Worm (Caenorhabditis elegans) whole organism, mixed stage, embryonic: ENCODE results near the gene cwp-1.

Experiments
- M03D4.4 ChIP-seq: sonication (generic microtip); optimal IDR thresholded peaks from 2 replicates; lab custom pipeline; 2017; ENCODE audit warnings: mild to moderate bottlenecking, missing genetic modification characterization, missing compliant biosample characterization
- bed-3 ChIP-seq: fragments of 200-800 bp; sonication (Bioruptor generic); optimal IDR thresholded peaks from 3 replicates; lab custom pipeline; 2018; ENCODE audit warnings: mild to moderate bottlenecking, missing genetic modification characterization, moderate library complexity, missing compliant biosample characterization
- blmp-1 ChIP-seq: fragments of 150-350 bp; optimal IDR thresholded peaks from 2 replicates; lab custom pipeline; 2014; ENCODE audit warnings: missing biosample characterization, missing genetic modification characterization
- ceh-39 ChIP-seq: fragments of 150-350 bp; optimal IDR thresholded peaks from 2 replicates; lab custom pipeline; 2014; ENCODE audit warnings: missing biosample characterization, missing genetic modification characterization
- ceh-43 ChIP-seq: fragments of 200-800 bp; sonication (Bioruptor generic); optimal IDR thresholded peaks from 2 replicates; lab custom pipeline; 2018; ENCODE audit warnings: mild to moderate bottlenecking, missing genetic modification characterization, moderate library complexity, missing compliant biosample characterization
- ceh-83 ChIP-seq: fragments of 200-800 bp; sonication (Bioruptor generic); optimal IDR thresholded peaks from 2 replicates; lab custom pipeline; 2018; ENCODE audit warnings: mild to moderate bottlenecking, missing genetic modification characterization, missing compliant biosample characterization
- ces-1 ChIP-seq: fragments of 150-350 bp; optimal IDR thresholded peaks from 2 replicates; lab custom pipeline; 2014; ENCODE audit warnings: missing biosample characterization, missing genetic modification reagents, missing genetic modification characterization
- cnd-1 ChIP-seq: fragments of 200-800 bp; sonication (Bioruptor generic); optimal IDR thresholded peaks from 2 replicates; lab custom pipeline; 2018; ENCODE audit warnings: mild to moderate bottlenecking, missing genetic modification characterization, missing compliant biosample characterization
- drap-1 ChIP-seq: fragments of 200-800 bp; sonication (Bioruptor generic); optimal IDR thresholded peaks from 3 replicates; lab custom pipeline; 2018; ENCODE audit warnings: mild to moderate bottlenecking, missing genetic modification characterization, missing compliant biosample characterization
- elt-1 ChIP-seq: sonication (generic microtip); optimal IDR thresholded peaks from 2 replicates; lab custom pipeline; 2017; ENCODE audit warnings: missing genetic modification characterization, mild to moderate bottlenecking, missing compliant biosample characterization, antibody characterized with exemption, moderate library complexity, borderline replicate concordance; ENCODE audit not compliant: insufficient read depth
- lin-32 ChIP-seq: fragments of 200-800 bp; sonication (Bioruptor generic); optimal IDR thresholded peaks from 2 replicates; lab custom pipeline; 2018; ENCODE audit warnings: mild to moderate bottlenecking, missing genetic modification characterization, missing compliant biosample characterization
- lsy-2 ChIP-seq: fragments of 150-350 bp; optimal IDR thresholded peaks from 2 replicates; lab custom pipeline; 2014; ENCODE audit warnings: missing biosample characterization, missing genetic modification characterization
- mep-1 ChIP-seq: fragments of 150-350 bp; optimal IDR thresholded peaks from 2 replicates; lab custom pipeline; 2017; ENCODE audit warnings: missing biosample characterization, missing genetic modification reagents, missing genetic modification characterization, inconsistent platforms
- mls-2 ChIP-seq: sonication (generic microtip); optimal IDR thresholded peaks from 2 replicates; lab custom pipeline; 2016; ENCODE audit warnings: mild to moderate bottlenecking, missing genetic modification characterization, moderate library complexity, missing compliant biosample characterization
- nhr-2 ChIP-seq: fragments of 150-350 bp; optimal IDR thresholded peaks from 2 replicates; lab custom pipeline; 2014; ENCODE audit warnings: missing biosample characterization, missing genetic modification characterization
- nhr-237 ChIP-seq: fragments of 150-350 bp; optimal IDR thresholded peaks from 2 replicates; lab custom pipeline; 2014; ENCODE audit warnings: missing biosample characterization, missing genetic modification characterization
- nhr-28 ChIP-seq: fragments of 150-350 bp; optimal IDR thresholded peaks from 2 replicates; lab custom pipeline; 2014; ENCODE audit warnings: missing biosample characterization, missing genetic modification characterization
- nhr-76 ChIP-seq: sonication (generic microtip); optimal IDR thresholded peaks from 2 replicates; lab custom pipeline; 2017; ENCODE audit warnings: missing biosample characterization, missing genetic modification characterization
- pha-4 ChIP-seq: fragments of 150-350 bp; optimal IDR thresholded peaks from 2 replicates; lab custom pipeline; 2018; ENCODE audit warnings: missing biosample characterization, missing genetic modification reagents, missing genetic modification characterization
- snpc-4 ChIP-seq: fragments of 150-350 bp; optimal IDR thresholded peaks from 2 replicates; lab custom pipeline; 2014; ENCODE audit warnings: missing biosample characterization, missing genetic modification characterization
- sptf-1 ChIP-seq: sonication (generic microtip); optimal IDR thresholded peaks from 2 replicates; lab custom pipeline; 2017; ENCODE audit warnings: mild to moderate bottlenecking, missing genetic modification characterization, moderate library complexity, missing compliant biosample characterization
- tbx-8 ChIP-seq: fragments of 200-800 bp; sonication (Bioruptor generic); optimal IDR thresholded peaks from 2 replicates; lab custom pipeline; 2018; ENCODE audit warnings: mild to moderate bottlenecking, missing genetic modification characterization, moderate library complexity, missing compliant biosample characterization
- unc-120 ChIP-seq: sonication (generic microtip); optimal IDR thresholded peaks from 2 replicates; lab custom pipeline; 2017; ENCODE audit warnings: missing genetic modification characterization, missing compliant biosample characterization; ENCODE audit not compliant: poor library complexity, severe bottlenecking
- unc-62 ChIP-seq: fragments of 150-350 bp; optimal IDR thresholded peaks from 2 replicates; lab custom pipeline; 2014; ENCODE audit warnings: missing biosample characterization, missing genetic modification reagents, missing genetic modification characterization
- zip-8 ChIP-seq: fragments of 150-350 bp; optimal IDR thresholded peaks from 2 replicates; lab custom pipeline; 2014; ENCODE audit warnings: missing biosample characterization, missing genetic modification characterization
- ztf-11 ChIP-seq: fragments of 150-350 bp; optimal IDR thresholded peaks from 2 replicates; lab custom pipeline; 2014; ENCODE audit warnings: missing biosample characterization, missing genetic modification characterization

The cwp-1 gene

ce11 chrV:4868698-4869097 is 27.6 kb upstream of the cwp-1 start:
- TF ChIP-seq nhr-2 (tag; lab: Kevin White, UChicago), result no peak
- no peak for TF ChIP-seq drap-1
- TF ChIP-seq elt-1 (tag; lab: Kevin White, UChicago), result no peak
- TF ChIP-seq nhr-28, result no peak
- TF ChIP-seq M03D4.4 (tag; lab: Kevin White, UChicago), result no peak

- TF ChIP-seq nhr-76 (tag; lab: Kevin White, UChicago) (no peak), ceh-43 (GFP tag; lab: Kevin White, UChicago) (no peak), lsy-2 (tag; lab: Kevin White, UChicago) (no peak), lin-32 (no peak)
- TF ChIP-seq, all 35 proteins: peak for 0
Observed at ce11 chrV:4867535-4867934, 26.5 kb upstream of the cwp-1 start.

DNA sequence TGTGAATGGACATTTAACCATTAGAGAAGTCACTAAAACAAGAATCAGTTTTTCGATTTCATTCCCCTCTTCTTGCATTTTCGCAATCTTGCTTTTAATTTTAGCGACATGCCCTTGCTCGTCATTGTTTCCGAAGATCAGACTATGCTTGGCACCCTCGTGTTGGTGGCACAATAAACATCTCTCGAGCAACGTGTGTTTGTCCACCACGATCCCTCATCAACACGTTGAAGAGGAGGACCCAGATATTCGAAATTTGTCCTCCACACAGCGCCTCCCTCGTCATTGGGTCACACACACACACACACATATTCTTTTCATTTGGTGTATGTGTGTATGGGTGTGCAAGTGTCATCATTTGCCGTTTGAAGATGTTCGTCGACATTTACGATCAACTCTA is 24.3 kb upstream of the cwp-1 start, which contains the start of gene srd-32:
Gene srd-32 (plus strand): TSS at position 301 of the 400 bp plus-strand sequence.
- TF ChIP-seq ceh-83 (GFP tag; lab: Kevin White, UChicago) (no peak), elt-1 (tag; lab: Kevin White, UChicago) (no peak), M03D4.4 (tag; lab: Kevin White, UChicago) (no peak), lin-32 (no peak), sptf-1 (tag; lab: Kevin White, UChicago) (no peak), nhr-2 (tag; lab: Kevin White, UChicago) (no peak)

DNA sequence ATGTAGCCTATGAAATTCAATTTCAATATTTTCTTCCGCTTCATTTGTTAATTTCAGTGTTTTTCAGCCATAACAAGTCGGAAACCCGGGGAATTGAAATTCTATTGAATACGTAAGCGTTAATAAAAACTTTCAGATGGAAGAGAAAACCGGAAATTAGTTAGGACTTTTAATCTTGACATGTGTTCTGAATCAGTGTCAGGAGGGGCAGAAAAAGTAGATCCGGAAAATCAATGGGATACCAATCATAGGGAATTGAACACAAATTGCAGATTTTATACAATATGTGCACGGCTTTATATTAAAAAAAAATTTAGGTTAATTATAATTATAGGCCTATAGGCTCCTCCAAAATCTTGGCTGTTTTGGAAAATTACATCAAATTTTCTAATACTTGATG is 23.3 kb upstream of the cwp-1 start:
- TF ChIP-seq pha-4 (no peak), M03D4.4 (tag; lab: Kevin White, UChicago) (no peak), bed-3 (GFP tag; lab: Kevin White, UChicago) (no peak), cnd-1 (tag; lab: Kevin White, UChicago) (no peak), blmp-1 (tag; lab: Kevin White, UChicago) (no peak)
- TF ChIP-seq, all 35 proteins: peak for 0

DNA sequence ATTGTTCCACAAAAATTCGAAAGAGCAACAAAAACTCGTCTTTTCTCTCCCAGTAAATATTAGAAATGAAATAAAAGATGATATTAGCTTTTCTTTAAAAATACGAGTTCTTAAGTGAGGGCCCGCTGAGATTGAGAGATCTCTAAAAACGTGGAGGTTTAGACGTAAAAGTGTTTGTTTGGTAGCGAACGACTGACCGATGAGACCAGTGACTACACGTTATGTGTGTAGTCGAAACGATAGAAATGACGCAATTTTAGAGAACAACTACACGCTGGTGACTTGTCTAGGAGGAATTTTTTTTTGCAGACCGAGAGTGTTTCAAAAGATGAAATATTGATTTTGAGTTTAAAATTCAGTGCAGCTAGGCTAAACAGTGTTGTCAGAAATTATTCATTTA is 21.7 kb upstream of the cwp-1 start, which contains the start of gene C37H5.13:
Gene C37H5.13 (minus strand): TSS at position 229 of the 400 bp plus-strand sequence.
- TF ChIP-seq zip-8 (tag; lab: Kevin White, UChicago) (peak; percentile 43), M03D4.4 (tag; lab: Kevin White, UChicago) (no peak)

- TF ChIP-seq ceh-83 (GFP tag; lab: Kevin White, UChicago) (no peak), sptf-1 (tag; lab: Kevin White, UChicago) (peak; percentile 12), snpc-4 (tag; lab: Kevin White, UChicago) (no peak), ceh-43 (GFP tag; lab: Kevin White, UChicago) (no peak), lsy-2 (tag; lab: Kevin White, UChicago) (no peak), lin-32 (no peak), tbx-8 (GFP tag; lab: Kevin White, UChicago) (no peak), elt-1 (tag; lab: Kevin White, UChicago) (no peak), nhr-237 (tag; lab: Kevin White, UChicago) (no peak), ces-1 (peak; percentile 39), mep-1 (tag; lab: Kevin White, UChicago) (peak; percentile 13), unc-120 (peak; percentile 20), unc-62 (GFP tag; lab: Kevin White, UChicago) (peak; percentile 37), pha-4 (no peak)
- TF ChIP-seq, all 35 proteins: peak for 5
Observed at ce11 chrV:4860525-4860924, 19.4 kb upstream of the cwp-1 start.

DNA sequence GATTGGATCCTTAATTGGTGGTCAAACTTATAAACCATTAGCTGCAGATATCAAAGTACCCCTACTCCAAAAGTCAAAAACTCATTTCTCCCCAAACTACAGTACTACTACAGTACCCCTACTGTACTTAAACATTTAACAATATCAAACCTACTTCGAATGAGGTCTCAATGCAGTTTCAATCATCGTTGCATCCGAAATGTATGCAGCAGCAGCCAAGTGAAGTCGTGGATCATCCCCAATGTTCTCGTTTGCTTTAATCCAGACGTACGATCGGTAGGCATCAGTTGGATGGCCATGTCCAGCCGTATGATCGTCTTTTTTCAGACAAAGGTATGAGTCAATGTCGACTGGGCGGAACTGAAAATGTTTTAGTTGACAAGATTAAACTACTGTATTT is 16.5 kb upstream of the cwp-1 start:
- TF ChIP-seq ceh-39, result no peak
- no peak for TF ChIP-seq ztf-11 (tag; lab: Kevin White, UChicago)
- TF ChIP-seq elt-1 (tag; lab: Kevin White, UChicago), result no peak
- no peak for TF ChIP-seq mls-2 (tag; lab: Kevin White, UChicago)
